Worm (Caenorhabditis elegans) whole organism, L3 larva: ENCODE data around the gene T19H5.4.
"Not testable (repeated sequence)": the region's sequence is repeated elsewhere in the genome, so short reads cannot be mapped to it uniquely, and the experiment has no call there.

Experiments
- R02D3.7 ChIP-seq: fragments of 150-350 bp; optimal IDR thresholded peaks from 2 replicates; lab custom pipeline; 2014; ENCODE audit warnings: missing biosample characterization, missing genetic modification characterization
- ZK546.5 ChIP-seq: sonication (generic microtip); optimal IDR thresholded peaks from 2 replicates; lab custom pipeline; 2017; ENCODE audit warnings: missing biosample characterization, missing genetic modification characterization
- aly-2 ChIP-seq: fragments of 150-350 bp; optimal IDR thresholded peaks from 2 replicates; lab custom pipeline; 2014; ENCODE audit warnings: missing biosample characterization, missing genetic modification characterization
- ceh-16 ChIP-seq: sonication (generic microtip); optimal IDR thresholded peaks from 2 replicates; lab custom pipeline; 2017; ENCODE audit warnings: missing biosample characterization, missing genetic modification characterization
- ceh-82 ChIP-seq: fragments of 150-350 bp; optimal IDR thresholded peaks from 2 replicates; lab custom pipeline; 2014; ENCODE audit warnings: missing biosample characterization, missing genetic modification characterization
- ceh-9 ChIP-seq: sonication (generic microtip); optimal IDR thresholded peaks from 2 replicates; lab custom pipeline; 2018; ENCODE audit warnings: missing biosample characterization, missing genetic modification characterization
- daf-12 ChIP-seq: fragments of 150-350 bp; optimal IDR thresholded peaks from 2 replicates; lab custom pipeline; 2014; ENCODE audit warnings: missing biosample characterization, missing genetic modification reagents, missing genetic modification characterization
- egl-27 ChIP-seq: sonication (generic microtip); optimal IDR thresholded peaks from 4 replicates; lab custom pipeline; 2017; ENCODE audit warnings: missing biosample characterization, missing genetic modification reagents, missing genetic modification characterization
- elt-1 ChIP-seq: fragments of 150-350 bp; optimal IDR thresholded peaks from 2 replicates; lab custom pipeline; 2014; ENCODE audit warnings: missing biosample characterization, missing genetic modification characterization
- elt-2 ChIP-seq: sonication (generic microtip); optimal IDR thresholded peaks from 2 replicates; lab custom pipeline; 2016; ENCODE audit warnings: missing genetic modification reagents, mild to moderate bottlenecking, missing genetic modification characterization, missing compliant biosample characterization
- elt-3 ChIP-seq, 3 experiments: fragments of 150-350 bp in 1 of 3; sonication (generic microtip) in 2 of 3; optimal IDR thresholded peaks; 2 replicates in 2 of 3; 4 replicates in 1 of 3; lab custom pipeline; 2014 to 2017; ENCODE audit warnings: missing biosample characterization in 3 of 3, missing genetic modification characterization in 3 of 3
- fos-1 ChIP-seq: fragments of 150-350 bp; optimal IDR thresholded peaks from 2 replicates; lab custom pipeline; 2014; ENCODE audit warnings: missing biosample characterization, missing genetic modification characterization
- jun-1 ChIP-seq: fragments of 150-350 bp; optimal IDR thresholded peaks from 2 replicates; lab custom pipeline; 2014; ENCODE audit warnings: missing biosample characterization, missing genetic modification reagents, missing genetic modification characterization
- lin-15B ChIP-seq: fragments of 150-350 bp; optimal IDR thresholded peaks from 2 replicates; lab custom pipeline; 2014; ENCODE audit warnings: missing biosample characterization, missing genetic modification characterization
- lsy-12 ChIP-seq: sonication (generic microtip); optimal IDR thresholded peaks from 2 replicates; lab custom pipeline; 2016; ENCODE audit warnings: mild to moderate bottlenecking, missing genetic modification characterization, missing compliant biosample characterization
- mml-1 ChIP-seq: fragments of 150-350 bp; sonication (generic microtip); optimal IDR thresholded peaks from 3 replicates; lab custom pipeline; 2014; ENCODE audit warnings: missing biosample characterization, missing genetic modification characterization
- nfya-1 ChIP-seq: sonication (generic microtip); optimal IDR thresholded peaks from 2 replicates; lab custom pipeline; 2017; ENCODE audit warnings: missing genetic modification characterization, mild to moderate bottlenecking, missing compliant biosample characterization, antibody characterized with exemption, moderate library complexity; ENCODE audit not compliant: insufficient read depth
- nhr-11 ChIP-seq: fragments of 150-350 bp; optimal IDR thresholded peaks from 2 replicates; lab custom pipeline; 2014; ENCODE audit warnings: missing biosample characterization, missing genetic modification characterization
- nhr-23 ChIP-seq: fragments of 150-350 bp; optimal IDR thresholded peaks from 2 replicates; lab custom pipeline; 2014; ENCODE audit warnings: missing biosample characterization, missing genetic modification reagents, missing genetic modification characterization
- nhr-25 ChIP-seq: sonication (generic microtip); optimal IDR thresholded peaks from 2 replicates; lab custom pipeline; 2017; ENCODE audit warnings: missing biosample characterization, missing genetic modification characterization
- nhr-28 ChIP-seq: fragments of 150-350 bp; optimal IDR thresholded peaks from 2 replicates; lab custom pipeline; 2014; ENCODE audit warnings: missing biosample characterization, missing genetic modification characterization
- nhr-43 ChIP-seq: sonication (generic microtip); optimal IDR thresholded peaks from 2 replicates; lab custom pipeline; 2016; ENCODE audit warnings: mild to moderate bottlenecking, missing genetic modification characterization, missing compliant biosample characterization; ENCODE audit not compliant: poor library complexity, severe bottlenecking
- nhr-67 ChIP-seq: fragments of 150-350 bp; optimal IDR thresholded peaks from 2 replicates; lab custom pipeline; 2014; ENCODE audit warnings: missing biosample characterization, missing genetic modification characterization
- nhr-76 ChIP-seq: fragments of 150-350 bp; sonication (generic microtip); optimal IDR thresholded peaks from 5 replicates; lab custom pipeline; 2014; ENCODE audit warnings: missing biosample characterization, missing genetic modification characterization
- pha-4 ChIP-seq: fragments of 150-350 bp; optimal IDR thresholded peaks from 2 replicates; lab custom pipeline; 2014; ENCODE audit warnings: missing biosample characterization, missing genetic modification reagents, missing genetic modification characterization
- pqm-1 ChIP-seq: fragments of 150-350 bp; optimal IDR thresholded peaks from 2 replicates; lab custom pipeline; 2017; ENCODE audit warnings: missing biosample characterization, missing genetic modification characterization, inconsistent platforms
- sea-2 ChIP-seq: fragments of 150-350 bp; sonication (generic microtip); optimal IDR thresholded peaks from 4 replicates; lab custom pipeline; 2014; ENCODE audit warnings: missing biosample characterization, missing genetic modification reagents, missing genetic modification characterization
- skn-1 ChIP-seq: fragments of 150-350 bp; optimal IDR thresholded peaks from 2 replicates; lab custom pipeline; 2014; ENCODE audit warnings: missing biosample characterization, missing genetic modification characterization
- tbx-2 ChIP-seq: sonication (generic microtip); optimal IDR thresholded peaks from 2 replicates; lab custom pipeline; 2016; ENCODE audit warnings: mild to moderate bottlenecking, missing genetic modification characterization, missing compliant biosample characterization
- unc-62 ChIP-seq: fragments of 150-350 bp; sonication (generic microtip); optimal IDR thresholded peaks from 4 replicates; lab custom pipeline; 2014; ENCODE audit warnings: missing biosample characterization, missing genetic modification reagents, missing genetic modification characterization
- zag-1 ChIP-seq: fragments of 150-350 bp; optimal IDR thresholded peaks from 2 replicates; lab custom pipeline; 2014; ENCODE audit warnings: missing biosample characterization, missing genetic modification characterization
- ztf-11 ChIP-seq: fragments of 150-350 bp; optimal IDR thresholded peaks from 2 replicates; lab custom pipeline; 2014; ENCODE audit warnings: missing biosample characterization, missing genetic modification characterization

T19H5.4 gene

ce11 chrII:9470027-9470426, 17.2 kb downstream of the T19H5.4 start, which contains the start of gene T19H5.6:
Gene T19H5.6 (minus strand): TSS chrII:9470221.
- TF ChIP-seq nfya-1 (tag; lab: Kevin White, UChicago): no peak
- TF ChIP-seq mml-1 (tag; lab: Kevin White, UChicago): no peak
- no peak for TF ChIP-seq zag-1
- no peak for TF ChIP-seq lsy-12 (tag; lab: Kevin White, UChicago)
- peak; percentile 71 for TF ChIP-seq elt-2 (tag; lab: Kevin White, UChicago)
- peak; percentile 52 for TF ChIP-seq pqm-1
- TF ChIP-seq daf-12: no peak
- TF ChIP-seq nhr-43 (tag; lab: Kevin White, UChicago): no peak
- TF ChIP-seq elt-3 (tag; optimal IDR thresholded peaks at IDR 0.05; lab: Kevin White, UChicago): no peak
- TF ChIP-seq egl-27 (tag; lab: Kevin White, UChicago): no peak

DNA sequence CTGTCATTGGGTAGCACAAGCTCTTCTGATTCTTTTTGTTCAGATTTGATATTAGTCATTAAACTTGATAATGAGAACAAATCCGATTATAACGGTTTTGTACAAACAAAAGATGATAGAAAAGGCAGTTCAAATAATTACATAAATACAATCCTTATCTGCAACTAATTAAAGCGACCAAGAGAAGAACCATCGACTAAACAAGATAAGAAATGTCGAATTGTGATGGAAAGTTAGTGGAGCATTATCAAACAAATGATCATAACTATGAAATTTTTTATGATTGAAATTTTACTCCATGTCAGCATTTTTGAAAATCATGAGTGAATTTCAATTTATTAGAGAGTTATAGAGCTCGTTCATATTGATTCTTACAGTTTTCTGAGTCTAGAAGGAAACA, 18.8 kb downstream of the T19H5.4 start, which contains the start of gene chil-23:
chil-23 (minus strand) TSS at position 198 of the 400 bp plus-strand sequence.
- no peak for TF ChIP-seq ztf-11 (tag; lab: Kevin White, UChicago)
- no peak for TF ChIP-seq nhr-76 (tag; lab: Kevin White, UChicago)
- TF ChIP-seq nhr-23 (tag; lab: Kevin White, UChicago): no peak
- no peak for TF ChIP-seq ZK546.5
- TF ChIP-seq nhr-11 (tag; lab: Kevin White, UChicago): no peak
- TF ChIP-seq skn-1: no peak
- no peak for TF ChIP-seq nhr-25 (tag; lab: Kevin White, UChicago)
- no peak for TF ChIP-seq fos-1 (tag; lab: Kevin White, UChicago)
- TF ChIP-seq lsy-12 (tag; lab: Kevin White, UChicago): no peak
- TF ChIP-seq pqm-1: peak; percentile 97
- no peak for TF ChIP-seq ceh-9 (tag; lab: Kevin White, UChicago)
- TF ChIP-seq ceh-16: no peak
- no peak for TF ChIP-seq aly-2
- no peak for TF ChIP-seq unc-62 (GFP tag; lab: Kevin White, UChicago)
- TF ChIP-seq jun-1 (tag; lab: Kevin White, UChicago): peak; percentile 82
- TF ChIP-seq sea-2: no peak
- TF ChIP-seq nhr-67 (tag; lab: Kevin White, UChicago): no peak
- peak; percentile 96 for TF ChIP-seq elt-2 (tag; lab: Kevin White, UChicago)
- TF ChIP-seq pha-4 (tag; lab: Kevin White, UChicago): peak; percentile 49
- no peak for TF ChIP-seq elt-1 (tag; lab: Kevin White, UChicago)
- TF ChIP-seq, all 47 proteins: peak for 4

DNA sequence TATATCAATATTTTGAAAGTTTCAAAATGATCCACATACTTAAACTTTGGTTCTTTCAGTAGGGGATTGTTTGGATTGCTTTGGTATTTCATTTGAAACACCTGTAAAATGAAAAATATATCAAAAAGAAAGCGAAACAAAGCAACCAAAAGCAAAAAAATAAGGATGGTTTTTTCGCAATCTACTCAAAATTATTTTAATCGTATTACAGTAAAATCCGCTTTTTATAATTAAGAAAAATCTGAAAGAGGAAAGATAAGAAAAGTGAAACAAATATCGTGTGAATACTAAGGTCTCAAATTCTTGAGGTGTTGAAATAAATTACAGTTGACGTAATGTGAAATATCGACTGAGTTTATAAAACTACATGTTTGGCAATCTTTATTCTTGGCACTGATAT, 21.1 kb downstream of the T19H5.4 start, which contains the start of gene chil-22:
chil-22 (minus strand) TSS at position 101 of the 400 bp plus-strand sequence.
- TF ChIP-seq ceh-16 (no peak), nhr-11 (tag; lab: Kevin White, UChicago) (no peak), elt-1 (tag; lab: Kevin White, UChicago) (no peak), zag-1 (no peak), elt-2 (tag; lab: Kevin White, UChicago) (no peak), elt-3 (tag; optimal IDR thresholded peaks at IDR 0.05; lab: Kevin White, UChicago) (no peak), aly-2 (no peak), tbx-2 (no peak), fos-1 (tag; lab: Kevin White, UChicago) (no peak), skn-1 (no peak), nhr-67 (tag; lab: Kevin White, UChicago) (no peak), R02D3.7 (tag; lab: Kevin White, UChicago) (no peak), ZK546.5 (no peak), lin-15B (tag; lab: Kevin White, UChicago) (no peak), nhr-25 (tag; lab: Kevin White, UChicago) (no peak)
- TF ChIP-seq, all 47 proteins: peak for 0

- TF ChIP-seq lin-15B, elt-2, ztf-11 (tag; lab: Kevin White, UChicago): not testable (repeated sequence)
Measured at ce11 chrII:9461881-9462280, 25.3 kb downstream of the T19H5.4 start, which contains the start of gene chil-21. Gene chil-21 (minus strand): TSS chrII:9461981.

DNA sequence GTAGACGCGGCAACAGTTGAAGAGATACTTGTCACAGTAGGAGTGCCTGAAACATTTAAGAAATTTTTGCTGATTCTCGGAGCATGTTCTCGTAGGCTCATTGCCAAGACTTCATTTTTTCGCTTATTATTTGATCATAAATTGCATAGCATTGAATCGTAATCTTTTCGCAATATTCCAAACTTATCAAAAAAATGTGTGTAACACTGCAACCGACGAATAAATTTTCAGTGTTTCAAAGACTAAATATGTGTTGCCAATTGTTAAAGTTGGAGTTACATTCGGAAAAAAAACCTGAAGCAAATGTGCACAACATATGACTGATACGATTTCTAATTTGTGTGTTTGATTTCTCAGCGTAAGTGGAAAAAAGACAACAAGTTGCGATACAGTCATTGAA, 27.7 kb downstream of the T19H5.4 start, which contains the start of gene R09D1.14:
R09D1.14 (minus strand) TSS at position 101 of the 400 bp plus-strand sequence.
- TF ChIP-seq nhr-28 (tag; lab: Kevin White, UChicago); tbx-2; ceh-82 (tag; lab: Kevin White, UChicago): not testable (repeated sequence)
